Worm (Caenorhabditis elegans) whole organism, mixed stage, embryonic: Measurements from ENCODE around the gene F46B3.23.
A peak's percentile ranks its signal among the peaks of the same experiment; 100 is the strongest.

Experiments used
- ces-1 ChIP-seq: fragments of 150-350 bp; optimal IDR thresholded peaks from 2 replicates; lab custom pipeline; 2014; ENCODE audit warnings: missing biosample characterization, missing genetic modification reagents, missing genetic modification characterization
- cnd-1 ChIP-seq: fragments of 200-800 bp; sonication (Bioruptor generic); optimal IDR thresholded peaks from 2 replicates; lab custom pipeline; 2018; ENCODE audit warnings: mild to moderate bottlenecking, missing genetic modification characterization, missing compliant biosample characterization
- elt-3 ChIP-seq: fragments of 150-350 bp; optimal IDR thresholded peaks from 2 replicates; lab custom pipeline; 2014; ENCODE audit warnings: missing biosample characterization, missing genetic modification characterization
- nhr-2 ChIP-seq: fragments of 150-350 bp; optimal IDR thresholded peaks from 2 replicates; lab custom pipeline; 2014; ENCODE audit warnings: missing biosample characterization, missing genetic modification characterization
- nhr-237 ChIP-seq: fragments of 150-350 bp; optimal IDR thresholded peaks from 2 replicates; lab custom pipeline; 2014; ENCODE audit warnings: missing biosample characterization, missing genetic modification characterization
- tbx-8 ChIP-seq: fragments of 200-800 bp; sonication (Bioruptor generic); optimal IDR thresholded peaks from 2 replicates; lab custom pipeline; 2018; ENCODE audit warnings: mild to moderate bottlenecking, missing genetic modification characterization, moderate library complexity, missing compliant biosample characterization
- unc-62 ChIP-seq: fragments of 150-350 bp; optimal IDR thresholded peaks from 2 replicates; lab custom pipeline; 2014; ENCODE audit warnings: missing biosample characterization, missing genetic modification reagents, missing genetic modification characterization
- ztf-11 ChIP-seq: fragments of 150-350 bp; optimal IDR thresholded peaks from 2 replicates; lab custom pipeline; 2014; ENCODE audit warnings: missing biosample characterization, missing genetic modification characterization

DNA sequence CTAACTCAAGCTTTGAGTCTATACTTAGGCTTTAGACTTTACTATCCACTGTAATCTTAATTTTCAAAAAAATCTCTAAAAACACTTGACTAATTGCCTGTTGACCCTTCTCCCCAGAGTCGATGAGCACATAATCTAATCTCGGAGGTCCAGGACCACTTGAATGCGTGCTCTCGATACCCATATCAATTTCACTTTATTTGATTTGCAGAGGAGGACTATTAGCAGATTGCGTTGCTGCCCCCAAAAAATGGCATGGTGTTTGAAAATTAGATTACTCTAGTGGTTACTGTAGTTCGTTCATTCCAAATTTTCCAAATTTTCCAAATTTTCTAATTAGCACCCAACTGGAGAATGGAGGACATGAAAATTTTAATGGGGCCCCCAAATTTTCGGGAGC, 39.0 kb upstream of the F46B3.23 start:
- no peak for TF ChIP-seq unc-62
- no peak for TF ChIP-seq cnd-1 (tag; lab: Kevin White, UChicago)
- TF ChIP-seq tbx-8 (GFP tag; lab: Kevin White, UChicago): no peak
- TF ChIP-seq elt-3 (tag; lab: Kevin White, UChicago): no peak
- no peak for TF ChIP-seq ztf-11
- TF ChIP-seq ces-1: peak; percentile 90
- no peak for TF ChIP-seq nhr-2 (tag; lab: Kevin White, UChicago)
- TF ChIP-seq nhr-237 (tag; lab: Kevin White, UChicago): no peak
